Fruit fly (Drosophila melanogaster): ENCODE data around the gene Gr22a.

The Gr22a gene

dm6 chr2L:1832465-1832864, 37.7 kb upstream of the Gr22a start, which contains the start of gene c-cup:
c-cup (minus strand) TSS chr2L:1832565.
- TF ChIP-seq CG32532 (GFP tag; IDR thresholded peaks at IDR 0.05) (0 out of 2 replicates have a peak, but pooled peaks have one; percentile 11), CkIIα-i1 (GFP tag; IDR thresholded peaks at IDR 0.05) (no peak)

DNA sequence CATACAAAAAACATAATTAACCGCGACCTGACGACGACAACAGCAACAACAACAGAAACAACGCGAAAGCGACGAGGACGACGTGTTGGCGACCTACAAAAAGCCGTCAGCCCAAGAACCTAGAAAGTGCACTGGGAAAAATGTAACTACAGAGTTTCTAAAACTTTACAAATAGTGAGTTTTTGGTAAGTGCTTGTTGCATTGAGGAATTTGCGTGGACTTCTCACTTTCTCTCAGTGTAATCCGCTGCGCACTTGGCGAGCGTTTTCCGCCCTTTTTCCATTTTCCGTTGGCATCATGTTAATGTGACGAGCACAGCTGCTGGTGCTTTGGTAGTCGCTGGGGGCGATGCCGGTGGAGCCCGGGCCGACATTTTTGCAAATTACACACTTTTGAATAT, 33.6 kb upstream of the Gr22a start:
- TF ChIP-seq CkIIα-i1 (GFP tag; IDR thresholded peaks at IDR 0.05) = no peak
- TF ChIP-seq CG8924 (tag; optimal IDR thresholded peaks at IDR 0.05) = no peak
- TF ChIP-seq ERR (GFP tag; optimal IDR thresholded peaks at IDR 0.05) = no peak
- TF ChIP-seq CG4424 (GFP tag; optimal IDR thresholded peaks at IDR 0.05) = no peak
- TF ChIP-seq pfk (GFP tag; optimal IDR thresholded peaks at IDR 0.05) = no peak
- no peak for TF ChIP-seq Stat92E (GFP tag; optimal IDR thresholded peaks at IDR 0.05)
- no peak for TF ChIP-seq Lim3 (GFP tag; IDR thresholded peaks at IDR 0.05)
- TF ChIP-seq kah (GFP tag; optimal IDR thresholded peaks at IDR 0.05) = no peak
- no peak for TF ChIP-seq CrebB (tag; optimal IDR thresholded peaks at IDR 0.05)
- no peak for TF ChIP-seq CG9797 (GFP tag; optimal IDR thresholded peaks at IDR 0.05)
- TF ChIP-seq CG11085 (GFP tag; IDR thresholded peaks at IDR 0.05) = no peak
- TF ChIP-seq CTCF (GFP tag; optimal IDR thresholded peaks at IDR 0.05) = no peak
- peak; percentile 27; the same call in 1 of the 2 replicates for TF ChIP-seq CG9215 (GFP tag; IDR thresholded peaks at IDR 0.05)
- TF ChIP-seq CG15696 (tag; optimal IDR thresholded peaks at IDR 0.05) = no peak
- TF ChIP-seq CG3281 (GFP tag; optimal IDR thresholded peaks at IDR 0.05) = no peak
- no peak for TF ChIP-seq prd (optimal IDR thresholded peaks at IDR 0.05)
- TF ChIP-seq prd (GFP tag; IDR thresholded peaks at IDR 0.05) = peak; percentile 14; the same call in 1 of the 3 replicates
- no peak for TF ChIP-seq CG17359 (tag; optimal IDR thresholded peaks at IDR 0.05)
- TF ChIP-seq mirr (GFP tag; optimal IDR thresholded peaks at IDR 0.05) = no peak
- no peak for TF ChIP-seq CG17612 (GFP tag; IDR thresholded peaks at IDR 0.05)
- no peak for TF ChIP-seq Sry-β (GFP tag; optimal IDR thresholded peaks at IDR 0.05)
- TF ChIP-seq CG10267 (tag; optimal IDR thresholded peaks at IDR 0.05) = no peak
- no peak for TF ChIP-seq CG10274 (GFP tag; optimal IDR thresholded peaks at IDR 0.05)
- TF ChIP-seq Dp (GFP tag; optimal IDR thresholded peaks at IDR 0.05) = no peak
- no peak for TF ChIP-seq Optix (GFP tag; IDR thresholded peaks at IDR 0.05)
- no peak for TF ChIP-seq salm (tag; optimal IDR thresholded peaks at IDR 0.05)
- no peak for TF ChIP-seq pho (GFP tag; optimal IDR thresholded peaks at IDR 0.05)
- TF ChIP-seq CG9932 (GFP tag; IDR thresholded peaks at IDR 0.05) = peak; percentile 38
- TF ChIP-seq CG8281 (tag; optimal IDR thresholded peaks at IDR 0.05) = no peak
- no peak for TF ChIP-seq CG11247 (GFP tag; IDR thresholded peaks at IDR 0.05)
- no peak for TF ChIP-seq inv (GFP tag; IDR thresholded peaks at IDR 0.05; ENCODE audit: partially characterized antibody)
- no peak for TF ChIP-seq CG2712 (tag; optimal IDR thresholded peaks at IDR 0.05)
- peak; percentile 33 for TF ChIP-seq lab (GFP tag; optimal IDR thresholded peaks at IDR 0.05)
- no peak for TF ChIP-seq Hsf (GFP tag; optimal IDR thresholded peaks at IDR 0.05)
- peak; percentile 51 for TF ChIP-seq CG2120 (GFP tag; optimal IDR thresholded peaks at IDR 0.05)
- no peak for TF ChIP-seq CG2889 (GFP tag; IDR thresholded peaks at IDR 0.05)
- TF ChIP-seq CG12391 (tag; optimal IDR thresholded peaks at IDR 0.05) = no peak
- peak; percentile 23 for TF ChIP-seq abd-A (tag; optimal IDR thresholded peaks at IDR 0.05)
- peak; percentile 26 for TF ChIP-seq Hmr (GFP tag; optimal IDR thresholded peaks at IDR 0.05)
- no peak for TF ChIP-seq HLHmδ (GFP tag; optimal IDR thresholded peaks at IDR 0.05)
- TF ChIP-seq CG17802 (tag; optimal IDR thresholded peaks at IDR 0.05) = no peak
- no peak for TF ChIP-seq CG4730 (GFP tag; IDR thresholded peaks at IDR 0.05)
- TF ChIP-seq NFAT (GFP tag; IDR thresholded peaks at IDR 0.05) = peak; percentile 24; the same call in 1 of the 2 replicates
- no peak for TF ChIP-seq CG12744 (GFP tag; optimal IDR thresholded peaks at IDR 0.05)
- no peak for TF ChIP-seq HmgZ (tag; optimal IDR thresholded peaks at IDR 0.05)
- TF ChIP-seq CG18599 (GFP tag; optimal IDR thresholded peaks at IDR 0.05) = peak; percentile 71
- no peak for TF ChIP-seq az2 (GFP tag; optimal IDR thresholded peaks at IDR 0.05)
- TF ChIP-seq CG1832 (GFP tag; optimal IDR thresholded peaks at IDR 0.05) = no peak
- TF ChIP-seq slbo (GFP tag; IDR thresholded peaks at IDR 0.05) = peak; percentile 55

Measured in whole organism, embryonic.